Fruit fly (Drosophila melanogaster) whole organism: ENCODE results near the gene CG14937.

Experiments used
- CG8478 ChIP-seq: fragments of >200 bp; optimal IDR thresholded peaks from 2 replicates; lab custom pipeline; 2018; ENCODE audit warnings: inconsistent platforms
- EcR ChIP-seq, 2 experiments: fragments of >200 bp; optimal IDR thresholded peaks; 2 replicates each; lab custom pipeline; 2017; ENCODE audit warnings: missing biosample characterization in 2 of 2, missing genetic modification characterization in 2 of 2, missing genetic modification reagents in 2 of 2
- psq ChIP-seq: fragments of >200 bp; optimal IDR thresholded peaks from 2 replicates; lab custom pipeline; 2017

dm6 chr2L:11753922-11754321 is 40.0 kb downstream of the CG14937 start, which contains the start of gene CG42471:
- no peak for TF ChIP-seq CG8478 (lab: Kevin White, UChicago)
- no peak for TF ChIP-seq EcR (GFP tag; optimal IDR thresholded peaks at IDR 0.05; lab: Kevin White, UChicago)
- no peak for TF ChIP-seq psq (lab: Kevin White, UChicago)
